Worm (Caenorhabditis elegans) whole organism, L2 larva: ENCODE measurements around the gene dph-3.

ENCODE experiments used
- ZK546.5 ChIP-seq: sonication (generic microtip); optimal IDR thresholded peaks from 2 replicates; lab custom pipeline; 2017; ENCODE audit warnings: missing biosample characterization, missing genetic modification characterization
- alr-1 ChIP-seq: fragments of 150-350 bp; optimal IDR thresholded peaks from 2 replicates; lab custom pipeline; 2014; ENCODE audit warnings: missing biosample characterization, missing genetic modification characterization
- aly-2 ChIP-seq: fragments of 150-350 bp; optimal IDR thresholded peaks from 2 replicates; lab custom pipeline; 2014; ENCODE audit warnings: missing biosample characterization, missing genetic modification characterization
- crh-2 ChIP-seq: sonication (generic microtip); optimal IDR thresholded peaks from 2 replicates; lab custom pipeline; 2017; ENCODE audit warnings: missing biosample characterization, missing genetic modification characterization
- dmd-4 ChIP-seq: sonication (generic microtip); optimal IDR thresholded peaks from 2 replicates; lab custom pipeline; 2017; ENCODE audit warnings: missing biosample characterization, missing genetic modification characterization
- egl-27 ChIP-seq: sonication (generic microtip); optimal IDR thresholded peaks from 3 replicates; lab custom pipeline; 2017; ENCODE audit warnings: missing biosample characterization, missing genetic modification reagents, missing genetic modification characterization
- fos-1 ChIP-seq: fragments of 150-350 bp; optimal IDR thresholded peaks from 2 replicates; lab custom pipeline; 2014; ENCODE audit warnings: missing biosample characterization, missing genetic modification characterization
- mdl-1 ChIP-seq, 2 experiments: fragments of 150-350 bp in 1 of 2; sonication (generic microtip) in 1 of 2; optimal IDR thresholded peaks; 2 replicates each; lab custom pipeline; 2017; ENCODE audit warnings: missing biosample characterization in 2 of 2, missing genetic modification characterization in 2 of 2
- nhr-11 ChIP-seq: fragments of 150-350 bp; optimal IDR thresholded peaks from 2 replicates; lab custom pipeline; 2014; ENCODE audit warnings: missing biosample characterization, missing genetic modification characterization
- nhr-23 ChIP-seq: fragments of 150-350 bp; optimal IDR thresholded peaks from 2 replicates; lab custom pipeline; 2014; ENCODE audit warnings: missing biosample characterization, missing genetic modification reagents, missing genetic modification characterization
- nhr-25 ChIP-seq: fragments of 150-350 bp; sonication (generic microtip); optimal IDR thresholded peaks from 3 replicates; lab custom pipeline; 2014; ENCODE audit warnings: missing biosample characterization, missing genetic modification characterization
- unc-62 ChIP-seq: fragments of 150-350 bp; optimal IDR thresholded peaks from 2 replicates; lab custom pipeline; 2014; ENCODE audit warnings: missing biosample characterization, missing genetic modification reagents, missing genetic modification characterization
- zag-1 ChIP-seq: fragments of 150-350 bp; optimal IDR thresholded peaks from 2 replicates; lab custom pipeline; 2014; ENCODE audit warnings: missing biosample characterization, missing genetic modification characterization

ce11 chrIV:9680841-9681240 is 26.1 kb upstream of the dph-3 start, which contains the start of gene ins-8:
- TF ChIP-seq crh-2 (tag; lab: Kevin White, UChicago) = no peak
- no peak for TF ChIP-seq nhr-25 (tag; lab: Kevin White, UChicago)
- no peak for TF ChIP-seq nhr-23 (tag; lab: Kevin White, UChicago)
- no peak for TF ChIP-seq egl-27 (tag; lab: Kevin White, UChicago)
- TF ChIP-seq dmd-4 (tag; lab: Kevin White, UChicago) = no peak
- no peak for TF ChIP-seq aly-2
- TF ChIP-seq ZK546.5 (tag; lab: Kevin White, UChicago) = no peak
- no peak for TF ChIP-seq unc-62
- no peak for TF ChIP-seq zag-1 (tag; lab: Kevin White, UChicago)
- no peak for TF ChIP-seq nhr-11 (tag; lab: Kevin White, UChicago)
- TF ChIP-seq mdl-1 (tag; optimal IDR thresholded peaks at IDR 0.05; lab: Kevin White, UChicago) = no peak
- TF ChIP-seq fos-1 (tag; lab: Kevin White, UChicago) = no peak
- no peak for TF ChIP-seq alr-1 (tag; lab: Kevin White, UChicago)
